Fruit fly (Drosophila melanogaster) whole organism: Measurements from ENCODE around the gene Irk1.

Experiments used
- CG8478 ChIP-seq: fragments of >200 bp; optimal IDR thresholded peaks from 2 replicates; lab custom pipeline; 2018; ENCODE audit warnings: inconsistent platforms
- pan ChIP-seq: fragments of >200 bp; optimal IDR thresholded peaks from 2 replicates; lab custom pipeline; 2017
- psq ChIP-seq: fragments of >200 bp; optimal IDR thresholded peaks from 2 replicates; lab custom pipeline; 2017
- usp ChIP-seq: fragments of >200 bp; optimal IDR thresholded peaks from 2 replicates; lab custom pipeline; 2017; ENCODE audit warnings: missing biosample characterization, missing genetic modification characterization, mixed read lengths

DNA sequence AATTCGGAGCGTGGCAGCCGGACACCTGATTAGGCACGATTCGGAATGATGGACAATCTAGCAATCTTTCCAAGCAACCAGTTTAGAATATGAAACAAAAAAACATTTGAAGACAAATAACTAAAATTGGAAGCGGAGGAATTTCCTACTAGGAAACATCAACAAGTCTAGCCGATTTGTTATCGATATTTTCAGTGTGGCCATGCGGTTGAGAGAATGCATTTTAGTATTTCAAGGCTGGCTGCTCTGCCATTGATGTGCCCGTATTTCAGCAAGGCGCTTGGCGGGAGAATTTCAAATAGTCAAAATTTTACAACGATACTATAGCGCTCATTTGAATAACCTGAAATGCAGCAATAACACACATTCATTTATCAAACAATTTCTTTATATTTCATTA, 40.3 kb upstream of the Irk1 start, which contains the start of gene CG31457:
- TF ChIP-seq psq (lab: Kevin White, UChicago) (no peak), usp (GFP tag; lab: Kevin White, UChicago) (no peak), CG8478 (no peak), pan (lab: Kevin White, UChicago) (no peak)
